Worm (Caenorhabditis elegans) whole organism, young adult: ENCODE data around the gene ugt-11.

Experiments
- attf-6 ChIP-seq: fragments of 200-800 bp; sonication (Bioruptor generic); IDR thresholded peaks from 2 replicates; pipeline ENCODE4 v1.3.6; 2022; ENCODE audit warnings: missing genetic modification reagents, missing genetic modification characterization, missing compliant biosample characterization
- lir-1 ChIP-seq: fragments of 200-800 bp; sonication (Bioruptor generic); conservative IDR thresholded peaks from 2 replicates; pipeline ENCODE4 v1.3.6; 2022; ENCODE audit warnings: missing genetic modification reagents, missing genetic modification characterization, missing compliant biosample characterization
- pbrm-1 ChIP-seq: fragments of 200-800 bp; sonication (Bioruptor generic); IDR thresholded peaks from 2 replicates; pipeline ENCODE4 v1.3.6; 2022; ENCODE audit warnings: missing genetic modification reagents, missing genetic modification characterization, missing compliant biosample characterization

DNA sequence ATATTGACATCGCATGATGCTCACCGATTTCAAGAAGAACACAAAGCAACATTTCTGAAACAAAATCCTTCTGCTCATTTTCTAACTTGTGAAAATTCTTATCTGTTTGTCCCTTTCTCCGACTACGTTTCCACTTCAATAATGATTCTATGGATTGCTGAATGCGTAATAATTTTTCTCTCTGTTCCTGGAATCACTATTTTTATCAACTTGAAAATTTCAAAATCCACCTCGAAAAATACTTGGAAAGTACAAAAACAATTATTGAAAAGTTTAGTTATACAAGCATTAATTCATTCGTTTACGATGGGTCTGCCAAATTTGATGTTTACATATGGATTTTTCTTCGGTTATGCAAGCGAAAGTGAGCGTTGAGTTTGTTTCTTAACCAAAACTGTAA is 27.2 kb upstream of the ugt-11 start, which contains the start of gene srh-22:
- no peak for TF ChIP-seq lir-1 (GFP tag; lab: Robert Waterston, UW)
- no peak for TF ChIP-seq attf-6 (GFP tag; lab: Robert Waterston, UW)
- TF ChIP-seq pbrm-1: no peak
